Worm (Caenorhabditis elegans) whole organism, midembryonic: ENCODE measurements around the gene Y55F3BL.4.
"Not testable (repeated sequence)": the region's sequence is repeated elsewhere in the genome, so short reads cannot be mapped to it uniquely, and the experiment has no call there.

Experiments
- cog-1 ChIP-seq: sonication (generic microtip); optimal IDR thresholded peaks from 2 replicates; lab custom pipeline; 2016; ENCODE audit warnings: missing genetic modification characterization, missing compliant biosample characterization
- flt-1 ChIP-seq: fragments of 200-800 bp; sonication (Bioruptor generic); IDR thresholded peaks from 2 replicates; pipeline ENCODE4 v1.3.6; 2022; ENCODE audit warnings: missing genetic modification characterization, missing compliant biosample characterization
- klf-2 ChIP-seq: fragments of 200-800 bp; sonication (Bioruptor generic); conservative IDR thresholded peaks from 2 replicates; pipeline ENCODE4 v1.3.6; 2022; ENCODE audit warnings: missing genetic modification reagents, missing genetic modification characterization, missing compliant biosample characterization
- med-1 ChIP-seq: sonication (generic microtip); optimal IDR thresholded peaks from 2 replicates; lab custom pipeline; 2017; ENCODE audit warnings: missing genetic modification characterization, mild to moderate bottlenecking, missing compliant biosample characterization, antibody characterized with exemption, missing genetic modification reagents; ENCODE audit not compliant: insufficient read depth
- ref-1 ChIP-seq: fragments of 200-800 bp; sonication (Bioruptor generic); conservative IDR thresholded peaks from 2 replicates; pipeline ENCODE4 v1.3.6; 2022; ENCODE audit warnings: missing genetic modification reagents, missing genetic modification characterization, missing compliant biosample characterization
- tab-1 ChIP-seq: fragments of 200-800 bp; sonication (Bioruptor generic); IDR thresholded peaks from 2 replicates; pipeline ENCODE4 v1.3.6; 2022; ENCODE audit warnings: missing genetic modification characterization, missing compliant biosample characterization
- ztf-29 ChIP-seq: fragments of 200-800 bp; sonication (Bioruptor generic); IDR thresholded peaks from 2 replicates; pipeline ENCODE4 v1.3.6; 2022; ENCODE audit warnings: missing genetic modification reagents, missing genetic modification characterization, missing compliant biosample characterization

ce11 chrIV:848956-849355 is 44.1 kb downstream of the Y55F3BL.4 start:
- not testable (repeated sequence) for TF ChIP-seq klf-2; ref-1 (GFP tag; lab: Robert Waterston, UW); cog-1 (tag; lab: Kevin White, UChicago); ztf-29; flt-1 (GFP tag; lab: Robert Waterston, UW); med-1 (GFP tag; lab: Kevin White, UChicago); tab-1 (GFP tag; lab: Robert Waterston, UW)
